Worm (Caenorhabditis elegans) whole organism, L4 larva: Measurements from ENCODE around the gene srw-31.

Source experiments
- F37D6.2 ChIP-seq: sonication (generic microtip); optimal IDR thresholded peaks from 2 replicates; lab custom pipeline; 2016; ENCODE audit warnings: mild to moderate bottlenecking, missing genetic modification characterization, missing compliant biosample characterization
- F49E8.2 ChIP-seq: sonication (generic microtip); optimal IDR thresholded peaks from 2 replicates; lab custom pipeline; 2016; ENCODE audit warnings: missing compliant biosample characterization, mild to moderate bottlenecking, missing genetic modification characterization, borderline replicate concordance
- T26A8.4 ChIP-seq: fragments of 200-800 bp; sonication (Bioruptor generic); IDR thresholded peaks from 2 replicates; pipeline ENCODE4 v1.3.6; 2022; ENCODE audit warnings: missing genetic modification characterization, missing compliant biosample characterization
- Y105C5A.15 ChIP-seq: fragments of 200-800 bp; sonication (Bioruptor generic); IDR thresholded peaks from 2 replicates; pipeline ENCODE4 v1.3.6; 2022; ENCODE audit warnings: missing genetic modification characterization, missing compliant biosample characterization
- Y48G9A.11 ChIP-seq: fragments of 200-800 bp; sonication (Bioruptor generic); IDR thresholded peaks from 2 replicates; pipeline ENCODE4 v1.3.6; 2022; ENCODE audit warnings: missing genetic modification reagents, missing genetic modification characterization, missing compliant biosample characterization
- Y75B8A.6 ChIP-seq: fragments of 200-800 bp; sonication (Bioruptor generic); IDR thresholded peaks from 2 replicates; pipeline ENCODE4 v1.3.6; 2022; ENCODE audit warnings: missing genetic modification reagents, missing genetic modification characterization, missing compliant biosample characterization
- attf-4 ChIP-seq: sonication (generic microtip); optimal IDR thresholded peaks from 3 replicates; lab custom pipeline; 2017; ENCODE audit warnings: missing biosample characterization, missing genetic modification characterization
- ceh-28 ChIP-seq: fragments of 150-350 bp; optimal IDR thresholded peaks from 2 replicates; lab custom pipeline; 2014; ENCODE audit warnings: missing biosample characterization, missing genetic modification reagents, missing genetic modification characterization
- ceh-32 ChIP-seq: sonication (generic microtip); optimal IDR thresholded peaks from 2 replicates; lab custom pipeline; 2016; ENCODE audit warnings: mild to moderate bottlenecking, missing genetic modification characterization, missing compliant biosample characterization; ENCODE audit not compliant: poor library complexity
- ceh-62 ChIP-seq: sonication (generic microtip); optimal IDR thresholded peaks from 2 replicates; lab custom pipeline; 2017; ENCODE audit warnings: missing biosample characterization, missing genetic modification characterization
- ceh-82 ChIP-seq: sonication (generic microtip); optimal IDR thresholded peaks from 2 replicates; lab custom pipeline; 2017; ENCODE audit warnings: missing biosample characterization, missing genetic modification characterization
- ces-1 ChIP-seq: fragments of 150-350 bp; sonication (generic microtip); optimal IDR thresholded peaks from 4 replicates; lab custom pipeline; 2014; ENCODE audit warnings: missing biosample characterization, missing genetic modification reagents, missing genetic modification characterization
- cey-2 ChIP-seq: sonication (generic microtip); optimal IDR thresholded peaks from 3 replicates; lab custom pipeline; 2017; ENCODE audit warnings: missing genetic modification characterization, mild to moderate bottlenecking, missing compliant biosample characterization, antibody characterized with exemption, borderline replicate concordance; ENCODE audit not compliant: insufficient read depth
- daf-12 ChIP-seq: fragments of 150-350 bp; optimal IDR thresholded peaks from 2 replicates; lab custom pipeline; 2014; ENCODE audit warnings: missing biosample characterization, missing genetic modification reagents, missing genetic modification characterization
- dmd-6 ChIP-seq: fragments of 200-800 bp; sonication (Bioruptor generic); IDR thresholded peaks from 2 replicates; pipeline ENCODE4 v1.3.6; 2022; ENCODE audit warnings: missing genetic modification reagents, missing genetic modification characterization, missing compliant biosample characterization
- dpl-1 ChIP-seq: fragments of 150-350 bp; optimal IDR thresholded peaks from 2 replicates; lab custom pipeline; 2014; ENCODE audit warnings: missing biosample characterization, missing genetic modification reagents, missing genetic modification characterization
- fkh-10 ChIP-seq: fragments of 150-350 bp; optimal IDR thresholded peaks from 2 replicates; lab custom pipeline; 2014; ENCODE audit warnings: missing biosample characterization, missing genetic modification reagents, missing genetic modification characterization
- fos-1 ChIP-seq: fragments of 150-350 bp; optimal IDR thresholded peaks from 2 replicates; lab custom pipeline; 2014; ENCODE audit warnings: missing biosample characterization, missing genetic modification characterization
- lin-1 ChIP-seq: fragments of 200-800 bp; sonication (Bioruptor generic); IDR thresholded peaks from 2 replicates; pipeline ENCODE4 v1.3.6; 2022; ENCODE audit warnings: missing genetic modification reagents, missing genetic modification characterization, missing compliant biosample characterization
- lir-3 ChIP-seq: sonication (generic microtip); optimal IDR thresholded peaks from 2 replicates; lab custom pipeline; 2016; ENCODE audit warnings: mild to moderate bottlenecking, missing genetic modification characterization, missing compliant biosample characterization
- mep-1 ChIP-seq: fragments of 150-350 bp; sonication (generic microtip); optimal IDR thresholded peaks from 3 replicates; lab custom pipeline; 2014; ENCODE audit warnings: missing biosample characterization, missing genetic modification characterization
- nhr-10 ChIP-seq: fragments of 150-350 bp; optimal IDR thresholded peaks from 2 replicates; lab custom pipeline; 2014; ENCODE audit warnings: missing biosample characterization, missing genetic modification characterization
- nhr-102 ChIP-seq: sonication (generic microtip); optimal IDR thresholded peaks from 2 replicates; lab custom pipeline; 2016; ENCODE audit warnings: mild to moderate bottlenecking, missing genetic modification characterization, moderate library complexity, missing compliant biosample characterization
- nhr-11 ChIP-seq: fragments of 150-350 bp; optimal IDR thresholded peaks from 2 replicates; lab custom pipeline; 2014; ENCODE audit warnings: missing biosample characterization, missing genetic modification characterization
- nhr-237 ChIP-seq: sonication (generic microtip); optimal IDR thresholded peaks from 2 replicates; lab custom pipeline; 2017; ENCODE audit warnings: missing biosample characterization, missing genetic modification characterization
- nhr-28 ChIP-seq: fragments of 150-350 bp; optimal IDR thresholded peaks from 2 replicates; lab custom pipeline; 2014; ENCODE audit warnings: missing biosample characterization, missing genetic modification characterization
- pqm-1 ChIP-seq: sonication (generic microtip); optimal IDR thresholded peaks from 2 replicates; lab custom pipeline; 2017; ENCODE audit warnings: missing biosample characterization, missing genetic modification characterization
- rbr-2 ChIP-seq: sonication (generic microtip); optimal IDR thresholded peaks from 2 replicates; lab custom pipeline; 2016; ENCODE audit warnings: missing genotype, missing genetic modification characterization, missing compliant biosample characterization
- snpc-1.2 ChIP-seq: fragments of 200-800 bp; sonication (Bioruptor generic); IDR thresholded peaks from 2 replicates; pipeline ENCODE4 v1.3.6; 2022; ENCODE audit warnings: missing genetic modification reagents, missing genetic modification characterization, missing compliant biosample characterization
- snpc-4 ChIP-seq: fragments of 150-350 bp; optimal IDR thresholded peaks from 2 replicates; lab custom pipeline; 2014; ENCODE audit warnings: missing biosample characterization, missing genetic modification characterization
- spr-1 ChIP-seq: sonication (generic microtip); optimal IDR thresholded peaks from 2 replicates; lab custom pipeline; 2016; ENCODE audit warnings: mild to moderate bottlenecking, missing genetic modification characterization, missing compliant biosample characterization
- spr-3 ChIP-seq: fragments of 200-800 bp; sonication (Bioruptor generic); optimal IDR thresholded peaks from 2 replicates; lab custom pipeline; 2018; ENCODE audit warnings: mild to moderate bottlenecking, missing genetic modification characterization, missing compliant biosample characterization
- unc-62 ChIP-seq, 3 experiments: fragments of 150-350 bp in 1 of 3; sonication (generic microtip); optimal IDR thresholded peaks in 2 of 3; peaks in 1 of 3; 1 replicate in 1 of 3; 2 replicates in 2 of 3; lab custom pipeline; 2014 to 2017; ENCODE audit warnings: missing biosample characterization in 3 of 3, missing genetic modification characterization in 3 of 3, missing genetic modification reagents in 3 of 3, missing genotype in 1 of 3
- vab-7 ChIP-seq: fragments of 200-800 bp; sonication (Bioruptor generic); IDR thresholded peaks from 2 replicates; pipeline ENCODE4 v1.3.6; 2022; ENCODE audit warnings: missing genetic modification reagents, missing genetic modification characterization, missing compliant biosample characterization
- zag-1 ChIP-seq: fragments of 150-350 bp; optimal IDR thresholded peaks from 2 replicates; lab custom pipeline; 2014; ENCODE audit warnings: missing biosample characterization, missing genetic modification characterization
- zfp-2 ChIP-seq: sonication (generic microtip); optimal IDR thresholded peaks from 2 replicates; lab custom pipeline; 2016; ENCODE audit warnings: mild to moderate bottlenecking, missing genetic modification characterization, missing compliant biosample characterization
- zip-11 ChIP-seq: fragments of 200-800 bp; sonication (Bioruptor generic); IDR thresholded peaks from 2 replicates; pipeline ENCODE4 v1.3.6; 2022; ENCODE audit warnings: missing genetic modification characterization, missing compliant biosample characterization
- ztf-11 ChIP-seq: fragments of 150-350 bp; optimal IDR thresholded peaks from 2 replicates; lab custom pipeline; 2014; ENCODE audit warnings: missing biosample characterization, missing genetic modification characterization

The srw-31 gene

ce11 chrV:17506289-17506688 is at the start of gene srw-31:
TSS of gene srw-31 (plus strand) at chrV:17506589.
- no peak for TF ChIP-seq cey-2
- no peak for TF ChIP-seq rbr-2
- no peak for TF ChIP-seq ztf-11 (tag; lab: Kevin White, UChicago)
- TF ChIP-seq Y75B8A.6 (GFP tag; lab: Robert Waterston, UW) = no peak
- TF ChIP-seq dpl-1 (GFP tag; lab: Kevin White, UChicago) = no peak
- no peak for TF ChIP-seq spr-3 (GFP tag; lab: Kevin White, UChicago)
- no peak for TF ChIP-seq unc-62 (GFP tag; optimal IDR thresholded peaks at IDR 0.05 in 1 of 2; lab: Kevin White, UChicago)
- no peak for TF ChIP-seq unc-62 (tag; optimal IDR thresholded peaks at IDR 0.05; lab: Kevin White, UChicago)
- TF ChIP-seq lir-3 (tag; lab: Kevin White, UChicago) = no peak
- TF ChIP-seq T26A8.4 (GFP tag; lab: Robert Waterston, UW) = no peak
- no peak for TF ChIP-seq ceh-32
- TF ChIP-seq ces-1 (GFP tag; lab: Kevin White, UChicago) = no peak
- no peak for TF ChIP-seq zfp-2 (tag; lab: Kevin White, UChicago)
- no peak for TF ChIP-seq ceh-82 (tag; lab: Kevin White, UChicago)
- TF ChIP-seq fos-1 (tag; lab: Kevin White, UChicago) = no peak

- TF ChIP-seq F49E8.2 (tag; lab: Kevin White, UChicago) = no peak
- TF ChIP-seq nhr-11 = no peak
- no peak for TF ChIP-seq lin-1 (GFP tag; lab: Robert Waterston, UW)
- TF ChIP-seq dmd-6 (GFP tag; lab: Robert Waterston, UW) = no peak
- no peak for TF ChIP-seq Y48G9A.11 (GFP tag; lab: Robert Waterston, UW)
- no peak for TF ChIP-seq nhr-28 (tag; lab: Kevin White, UChicago)
- TF ChIP-seq snpc-4 (tag; lab: Kevin White, UChicago) = no peak
- TF ChIP-seq spr-3 (GFP tag; lab: Kevin White, UChicago) = no peak
- TF ChIP-seq zip-11 (GFP tag; lab: Robert Waterston, UW) = no peak
- TF ChIP-seq spr-1 (tag; lab: Kevin White, UChicago) = no peak
- TF ChIP-seq mep-1 (tag; lab: Kevin White, UChicago) = no peak
- no peak for TF ChIP-seq daf-12 (tag; lab: Kevin White, UChicago)
- TF ChIP-seq pqm-1 (tag; lab: Kevin White, UChicago) = no peak
- no peak for TF ChIP-seq Y105C5A.15 (GFP tag; lab: Robert Waterston, UW)
- TF ChIP-seq nhr-237 (tag; lab: Kevin White, UChicago) = no peak
- TF ChIP-seq zag-1 (tag; lab: Kevin White, UChicago) = no peak
- no peak for TF ChIP-seq fkh-10 (GFP tag; lab: Kevin White, UChicago)
- no peak for TF ChIP-seq vab-7 (GFP tag; lab: Robert Waterston, UW)
These were observed 48.3 kb upstream of the srw-31 start, which contains the start of gene str-200 for ce11 chrV:17458069-17458468. TSS of gene str-200 (minus strand) at chrV:17458169.

ce11 chrV:17460061-17460460 is 46.3 kb upstream of the srw-31 start, which contains the start of gene srz-48:
TSS of gene srz-48 (minus strand) at chrV:17460161.
- no peak for TF ChIP-seq nhr-10 (tag; lab: Kevin White, UChicago)
- TF ChIP-seq attf-4 (tag; lab: Kevin White, UChicago) = no peak
- no peak for TF ChIP-seq F37D6.2 (tag; lab: Kevin White, UChicago)
- TF ChIP-seq ceh-28 (tag; lab: Kevin White, UChicago) = no peak
- no peak for TF ChIP-seq nhr-102
- TF ChIP-seq snpc-1.2 (GFP tag; lab: Robert Waterston, UW) = no peak
- TF ChIP-seq ceh-62 = no peak
- TF ChIP-seq Y105C5A.15 (GFP tag; lab: Robert Waterston, UW) = no peak
